Worm (Caenorhabditis elegans) whole organism, L4 larva: ENCODE data around the gene R166.3.

ENCODE experiments used
- T20F7.1 ChIP-seq: fragments of 200-800 bp; sonication (Bioruptor generic); optimal IDR thresholded peaks from 2 replicates; lab custom pipeline; 2018; ENCODE audit warnings: mild to moderate bottlenecking, missing genetic modification characterization, missing compliant biosample characterization
- dpl-1 ChIP-seq: fragments of 150-350 bp; optimal IDR thresholded peaks from 2 replicates; lab custom pipeline; 2014; ENCODE audit warnings: missing biosample characterization, missing genetic modification reagents, missing genetic modification characterization
- nhr-11 ChIP-seq: fragments of 150-350 bp; optimal IDR thresholded peaks from 2 replicates; lab custom pipeline; 2014; ENCODE audit warnings: missing biosample characterization, missing genetic modification characterization

DNA sequence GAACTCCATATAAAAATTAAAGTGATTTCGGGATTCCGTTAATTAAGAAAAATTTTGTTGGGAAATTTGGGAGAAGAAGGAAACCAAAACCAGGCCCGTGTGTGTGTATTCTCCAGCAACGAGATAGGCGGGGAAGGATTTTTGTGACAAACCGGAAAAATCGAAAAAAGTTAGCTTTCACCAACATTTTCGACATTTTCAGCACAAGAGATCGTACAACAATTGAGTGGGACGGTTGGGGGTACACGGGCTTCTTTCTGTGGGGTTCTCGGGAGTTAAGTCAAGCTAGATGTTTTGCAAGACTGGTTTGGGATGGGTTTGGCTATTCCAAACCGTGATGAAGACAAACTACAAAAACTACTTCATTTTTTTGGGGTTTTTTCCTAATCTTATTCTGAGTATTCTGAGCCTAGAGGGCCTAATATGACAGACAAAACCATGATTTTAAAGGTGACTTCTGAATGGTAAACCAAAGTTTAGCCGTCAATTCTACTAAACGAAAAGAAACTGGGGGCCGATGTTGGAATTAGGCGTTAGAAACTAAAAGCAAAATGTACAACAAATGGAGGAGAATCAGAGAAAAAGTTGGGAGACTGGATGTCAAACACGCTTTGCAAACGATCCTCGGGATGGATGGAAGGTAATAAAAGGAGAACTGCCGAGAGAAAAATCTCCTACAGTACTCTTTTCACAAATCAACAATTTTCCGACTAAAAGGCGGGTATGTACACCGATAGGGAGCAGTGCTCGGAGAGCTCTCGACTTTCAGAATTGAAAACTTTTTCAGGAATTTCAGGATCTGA is 3.7 kb upstream of the R166.3 start:
- TF ChIP-seq nhr-11 (tag; lab: Kevin White, UChicago) (no peak), T20F7.1 (GFP tag; lab: Kevin White, UChicago) (no peak), dpl-1 (GFP tag; lab: Kevin White, UChicago) (no peak)
